Fruit fly (Drosophila melanogaster) whole organism, embryonic: ENCODE results near the gene Arc42.

ENCODE experiments used
- BtbVII ChIP-seq: fragments of 200-800 bp; sonication (Bioruptor generic); optimal IDR thresholded peaks from 3 replicates; lab custom pipeline; 2017; ENCODE audit warnings: missing biosample characterization, mild to moderate bottlenecking, missing genetic modification characterization
- CG11093 ChIP-seq: fragments of 200-800 bp; sonication (Bioruptor generic); IDR thresholded peaks from 3 replicates; pipeline ENCODE4 v1.3.6; 2022; ENCODE audit warnings: missing biosample characterization, missing genetic modification characterization
- CG11504 ChIP-seq: fragments of 200-800 bp; sonication (Bioruptor generic); optimal IDR thresholded peaks from 3 replicates; lab custom pipeline; 2019; ENCODE audit warnings: missing biosample characterization, mild to moderate bottlenecking, missing genetic modification characterization, moderate library complexity
- CG11560 ChIP-seq: fragments of 200-800 bp; sonication (Bioruptor generic); IDR thresholded peaks from 3 replicates; pipeline ENCODE4 v1.3.6; 2022; ENCODE audit warnings: missing biosample characterization, missing genetic modification characterization
- CG11723 ChIP-seq: fragments of 200-800 bp; sonication (Bioruptor generic); optimal IDR thresholded peaks from 2 replicates; lab custom pipeline; 2017; ENCODE audit warnings: missing biosample characterization, mild to moderate bottlenecking, missing genetic modification characterization
- CG12104 ChIP-seq: fragments of 200-800 bp; sonication (Bioruptor generic); optimal IDR thresholded peaks from 3 replicates; lab custom pipeline; 2016; ENCODE audit warnings: missing biosample characterization, missing genetic modification characterization
- CG13424 ChIP-seq: fragments of 200-800 bp; sonication (Bioruptor generic); optimal IDR thresholded peaks from 2 replicates; lab custom pipeline; 2019; ENCODE audit warnings: missing biosample characterization, mild to moderate bottlenecking, missing genetic modification characterization, moderate library complexity
- CG15479 ChIP-seq: fragments of 200-800 bp; sonication (Bioruptor generic); optimal IDR thresholded peaks from 3 replicates; lab custom pipeline; 2019; ENCODE audit warnings: missing biosample characterization, mild to moderate bottlenecking, missing genetic modification characterization, moderate library complexity
- CG17361 ChIP-seq: fragments of 200-800 bp; sonication (Bioruptor generic); IDR thresholded peaks from 3 replicates; pipeline ENCODE4 v1.3.6; 2022; ENCODE audit warnings: missing biosample characterization, missing genetic modification characterization
- CG2199 ChIP-seq: fragments of 200-800 bp; sonication (Bioruptor generic); IDR thresholded peaks from 3 replicates; pipeline ENCODE4 v1.3.6; 2022; ENCODE audit warnings: missing biosample characterization, missing genetic modification characterization
- CG31441 ChIP-seq: fragments of 200-800 bp; sonication (Bioruptor generic); IDR thresholded peaks from 2 replicates; pipeline ENCODE4 v1.3.6; 2022; ENCODE audit warnings: missing biosample characterization, missing genetic modification characterization
- CG32767 ChIP-seq: fragments of 200-800 bp; sonication (Bioruptor generic); IDR thresholded peaks from 2 replicates; pipeline ENCODE4 v1.3.6; 2022; ENCODE audit warnings: missing biosample characterization, missing genetic modification characterization
- CG33213 ChIP-seq: fragments of 200-800 bp; sonication (Bioruptor generic); optimal IDR thresholded peaks from 3 replicates; lab custom pipeline; 2016; ENCODE audit warnings: missing biosample characterization, missing genetic modification characterization
- CG34422 ChIP-seq: fragments of 200-800 bp; sonication (Bioruptor generic); IDR thresholded peaks from 3 replicates; pipeline ENCODE4 v1.3.6; 2022; ENCODE audit warnings: missing biosample characterization, missing genetic modification characterization
- CG4360 ChIP-seq: fragments of 200-800 bp; sonication (Bioruptor generic); IDR thresholded peaks from 2 replicates; pipeline ENCODE4 v1.3.6; 2022; ENCODE audit warnings: missing biosample characterization, missing genetic modification characterization
- CG4404 ChIP-seq: fragments of 200-800 bp; sonication (Bioruptor generic); IDR thresholded peaks from 2 replicates; pipeline ENCODE4 v1.3.6; 2022; ENCODE audit warnings: missing biosample characterization, missing genetic modification characterization
- CG5180 ChIP-seq: fragments of 200-800 bp; sonication (Bioruptor generic); optimal IDR thresholded peaks from 3 replicates; lab custom pipeline; 2017; ENCODE audit warnings: missing biosample characterization, missing genetic modification characterization, mild to moderate bottlenecking, moderate library complexity, missing genetic modification reagents
- CG5245 ChIP-seq: fragments of 200-800 bp; sonication (Bioruptor generic); optimal IDR thresholded peaks from 3 replicates; lab custom pipeline; 2016; ENCODE audit warnings: missing biosample characterization, missing genetic modification characterization
- CG6272 ChIP-seq: fragments of 200-800 bp; sonication (Bioruptor generic); IDR thresholded peaks from 2 replicates; pipeline ENCODE4 v1.3.6; 2022; ENCODE audit warnings: missing biosample characterization, missing genetic modification characterization
- CG6683 ChIP-seq: fragments of 200-800 bp; sonication (Bioruptor generic); optimal IDR thresholded peaks from 2 replicates; lab custom pipeline; 2017; ENCODE audit warnings: missing biosample characterization, mild to moderate bottlenecking, missing genetic modification characterization, missing genetic modification reagents
- CG6854 ChIP-seq: fragments of 200-800 bp; sonication (Bioruptor generic); optimal IDR thresholded peaks from 3 replicates; lab custom pipeline; 2017; ENCODE audit warnings: missing biosample characterization, mild to moderate bottlenecking, missing genetic modification characterization
- CG8944 ChIP-seq: fragments of 200-800 bp; sonication (Bioruptor generic); optimal IDR thresholded peaks from 3 replicates; lab custom pipeline; 2016; ENCODE audit warnings: missing biosample characterization, missing genetic modification characterization
- CG9797 ChIP-seq: fragments of 200-800 bp; sonication (Bioruptor generic); optimal IDR thresholded peaks from 3 replicates; lab custom pipeline; 2018; ENCODE audit warnings: missing biosample characterization, mild to moderate bottlenecking, missing genetic modification characterization
- CG9876 ChIP-seq: fragments of 200-800 bp; sonication (Bioruptor generic); optimal IDR thresholded peaks from 2 replicates; lab custom pipeline; 2016; ENCODE audit warnings: missing biosample characterization, missing genetic modification characterization
- D ChIP-seq, 2 experiments: fragments of 200-800 bp in 1 of 2; fragments of >200 bp in 1 of 2; sonication (Bioruptor generic) in 1 of 2; optimal IDR thresholded peaks; 2 replicates in 1 of 2; 3 replicates in 1 of 2; lab custom pipeline; 2017; ENCODE audit warnings: mild to moderate bottlenecking in 1 of 2, missing biosample characterization in 1 of 2, missing genetic modification characterization in 1 of 2, missing genetic modification reagents in 1 of 2
- Dbx ChIP-seq: fragments of 200-800 bp; sonication (Bioruptor generic); IDR thresholded peaks from 3 replicates; pipeline ENCODE4 v1.3.6; 2022; ENCODE audit warnings: missing biosample characterization, missing genetic modification characterization
- Dip2 ChIP-seq: fragments of 200-800 bp; sonication (Bioruptor generic); IDR thresholded peaks from 2 replicates; pipeline ENCODE4 v1.3.6; 2022; ENCODE audit warnings: missing biosample characterization, missing genetic modification characterization
- Dref ChIP-seq: fragments of 200-800 bp; sonication (Bioruptor generic); IDR thresholded peaks from 2 replicates; pipeline ENCODE4 v1.3.6; 2022; ENCODE audit warnings: missing biosample characterization, missing genetic modification characterization
- ERR ChIP-seq: fragments of 200-800 bp; sonication (Bioruptor generic); optimal IDR thresholded peaks from 2 replicates; lab custom pipeline; 2016; ENCODE audit warnings: missing biosample characterization, missing genetic modification characterization
- Gug ChIP-seq: fragments of 200-800 bp; sonication (Bioruptor generic); IDR thresholded peaks from 4 replicates; pipeline ENCODE4 v1.3.6; 2022; ENCODE audit warnings: missing biosample characterization, missing genetic modification characterization
- H2.0 ChIP-seq: fragments of 200-800 bp; sonication (Bioruptor generic); IDR thresholded peaks from 2 replicates; pipeline ENCODE4 v1.3.6; 2022; ENCODE audit warnings: missing biosample characterization, missing genetic modification characterization
- HLH4C ChIP-seq: fragments of 200-800 bp; sonication (Bioruptor generic); IDR thresholded peaks from 3 replicates; pipeline ENCODE4 v1.3.6; 2022; ENCODE audit warnings: missing biosample characterization, missing genetic modification characterization; ENCODE audit not compliant: partially characterized antibody
- MESR4 ChIP-seq: fragments of 200-800 bp; sonication (Bioruptor generic); optimal IDR thresholded peaks from 2 replicates; lab custom pipeline; 2018; ENCODE audit warnings: missing biosample characterization, mild to moderate bottlenecking, missing genetic modification characterization, moderate library complexity
- Myb ChIP-seq: fragments of 200-800 bp; sonication (Bioruptor generic); optimal IDR thresholded peaks from 2 replicates; lab custom pipeline; 2016; ENCODE audit warnings: missing biosample characterization, missing genetic modification characterization
- Ptx1 ChIP-seq: fragments of 200-800 bp; sonication (Bioruptor generic); IDR thresholded peaks from 2 replicates; pipeline ENCODE4 v1.3.6; 2022; ENCODE audit warnings: missing biosample characterization, missing genetic modification characterization
- Xbp1 ChIP-seq: fragments of 200-800 bp; sonication (Bioruptor generic); optimal IDR thresholded peaks from 3 replicates; lab custom pipeline; 2016; ENCODE audit warnings: missing biosample characterization, mild to moderate bottlenecking, missing genetic modification characterization
- ara ChIP-seq: fragments of 200-800 bp; sonication (Bioruptor generic); IDR thresholded peaks from 2 replicates; pipeline ENCODE4 v1.3.6; 2022; ENCODE audit warnings: missing biosample characterization, missing genetic modification characterization
- danr ChIP-seq: fragments of 200-800 bp; sonication (Bioruptor generic); IDR thresholded peaks from 2 replicates; pipeline ENCODE4 v1.3.6; 2022; ENCODE audit warnings: missing biosample characterization, missing genetic modification characterization
- ems ChIP-seq: fragments of 200-800 bp; sonication (Bioruptor generic); optimal IDR thresholded peaks from 3 replicates; lab custom pipeline; 2016; ENCODE audit warnings: missing biosample characterization, missing genetic modification characterization
- fd3F ChIP-seq: fragments of 200-800 bp; sonication (Bioruptor generic); optimal IDR thresholded peaks from 2 replicates; lab custom pipeline; 2018; ENCODE audit warnings: missing biosample characterization, mild to moderate bottlenecking, missing genetic modification characterization, moderate library complexity
- gem ChIP-seq: fragments of 200-800 bp; sonication (Bioruptor generic); optimal IDR thresholded peaks from 2 replicates; lab custom pipeline; 2019; ENCODE audit warnings: missing biosample characterization, mild to moderate bottlenecking, missing genetic modification characterization, moderate library complexity
- grn ChIP-seq: fragments of 200-800 bp; sonication (Bioruptor generic); optimal IDR thresholded peaks from 3 replicates; lab custom pipeline; 2017; ENCODE audit warnings: missing biosample characterization, missing genetic modification characterization
- jumu ChIP-seq: fragments of 200-800 bp; sonication (Bioruptor generic); optimal IDR thresholded peaks from 3 replicates; lab custom pipeline; 2016; ENCODE audit warnings: missing biosample characterization, missing genetic modification characterization
- ken ChIP-seq: fragments of 200-800 bp; sonication (Bioruptor generic); IDR thresholded peaks from 3 replicates; pipeline ENCODE4 v1.3.6; 2022; ENCODE audit warnings: missing biosample characterization, missing genetic modification characterization
- nmo ChIP-seq: fragments of 200-800 bp; sonication (Bioruptor generic); optimal IDR thresholded peaks from 2 replicates; lab custom pipeline; 2018; ENCODE audit warnings: missing biosample characterization, mild to moderate bottlenecking, missing genetic modification characterization, moderate library complexity
- ro ChIP-seq: fragments of 200-800 bp; sonication (Bioruptor generic); IDR thresholded peaks from 2 replicates; pipeline ENCODE4 v1.3.6; 2022; ENCODE audit warnings: missing biosample characterization, missing genetic modification characterization
- run ChIP-seq: fragments of 200-800 bp; sonication (Bioruptor generic); optimal IDR thresholded peaks from 3 replicates; lab custom pipeline; 2018; ENCODE audit warnings: missing biosample characterization, mild to moderate bottlenecking, missing genetic modification characterization
- slp2 ChIP-seq: fragments of 200-800 bp; sonication (Bioruptor generic); optimal IDR thresholded peaks from 2 replicates; lab custom pipeline; 2016; ENCODE audit warnings: missing biosample characterization, missing genetic modification characterization
- zen ChIP-seq: fragments of 200-800 bp; sonication (Bioruptor generic); optimal IDR thresholded peaks from 3 replicates; lab custom pipeline; 2018; ENCODE audit warnings: missing biosample characterization, mild to moderate bottlenecking, missing genetic modification characterization, moderate library complexity

Gene Arc42

DNA sequence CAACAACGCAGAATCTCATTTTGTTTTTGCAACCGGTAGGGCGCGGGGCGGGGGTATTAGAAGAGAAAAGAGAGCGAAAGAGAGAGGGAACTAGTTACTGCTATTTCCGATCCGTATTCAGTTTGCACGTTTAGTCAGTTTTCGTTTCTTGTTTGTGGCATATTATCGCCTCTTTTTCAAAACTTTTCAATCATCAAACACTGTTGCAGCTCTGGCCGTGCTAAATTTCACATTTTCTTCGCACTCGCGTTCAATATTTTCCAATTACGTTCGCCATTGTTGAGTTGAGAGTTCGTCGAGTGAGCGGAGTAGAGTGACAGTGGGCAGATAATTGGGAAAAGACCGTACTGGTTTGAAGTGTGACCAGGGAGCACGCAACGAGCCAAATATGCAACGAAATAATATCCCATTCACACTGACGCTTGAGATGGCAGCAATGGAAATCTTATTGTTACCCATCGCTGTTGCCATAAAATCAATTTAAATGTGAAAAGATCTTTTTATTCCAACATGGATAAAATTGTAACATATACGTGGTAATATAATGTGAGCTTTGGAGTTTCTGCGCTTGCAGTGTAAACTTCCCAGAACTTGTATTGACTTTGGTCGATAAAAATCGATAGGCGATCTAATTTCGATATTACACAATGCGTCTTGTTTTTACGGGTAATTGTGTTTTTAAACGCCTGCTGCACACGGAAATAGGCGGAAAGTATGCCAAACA lies 16.4 kb upstream of the Arc42 start, which contains the start of the genes Ire1 and Mrm2 (continued):
- TF ChIP-seq CG11560 (tag; lab: Robert Waterston, UW) = peak; percentile 64; the same call in 1 of the 3 replicates
- peak; percentile 88 for TF ChIP-seq gem (tag; lab: Kevin White, UChicago)
- TF ChIP-seq CG6683 (GFP tag; lab: Kevin White, UChicago) = no peak
- peak; percentile 78 for TF ChIP-seq CG34422
- peak; percentile 9 for TF ChIP-seq CG15479 (GFP tag; lab: Kevin White, UChicago)
- TF ChIP-seq CG6272 (GFP tag; lab: Robert Waterston, UW) = peak; percentile 63
- peak; percentile 84 for TF ChIP-seq CG4404
- TF ChIP-seq CG17361 (GFP tag; lab: Robert Waterston, UW) = peak; percentile 88
- TF ChIP-seq nmo (GFP tag; lab: Kevin White, UChicago) = peak; percentile 92
- peak; percentile 76 for TF ChIP-seq zen (tag; lab: Kevin White, UChicago)
- TF ChIP-seq D (optimal IDR thresholded peaks at IDR 0.05; lab: Kevin White, UChicago) = no peak
- TF ChIP-seq D (GFP tag; optimal IDR thresholded peaks at IDR 0.05; lab: Kevin White, UChicago) = peak; percentile 53
- peak; percentile 88 for TF ChIP-seq Gug (GFP tag; lab: Robert Waterston, UW)
- peak; percentile 85 for TF ChIP-seq CG9876 (GFP tag; lab: Kevin White, UChicago)
- peak; percentile 72 for TF ChIP-seq ems
- peak; percentile 46; the same call in 1 of the 2 replicates for TF ChIP-seq danr (GFP tag; lab: Robert Waterston, UW)
- TF ChIP-seq CG13424 = peak; percentile 82
- TF ChIP-seq CG2199 (GFP tag; lab: Robert Waterston, UW) = no peak
- no peak for TF ChIP-seq CG5180 (GFP tag; lab: Kevin White, UChicago)
- TF ChIP-seq ara (GFP tag; lab: Robert Waterston, UW) = peak; percentile 65; the same call in 1 of the 2 replicates
- TF ChIP-seq Dip2 = no peak
- no peak for TF ChIP-seq CG6854 (GFP tag; lab: Kevin White, UChicago)
- TF ChIP-seq slp2 (GFP tag; lab: Kevin White, UChicago) = peak; percentile 85
- TF ChIP-seq Ptx1 = peak; percentile 89
- TF ChIP-seq CG9797 (GFP tag; lab: Kevin White, UChicago) = peak; percentile 98
- TF ChIP-seq CG8944 (GFP tag; lab: Kevin White, UChicago) = peak; percentile 84
- TF ChIP-seq jumu (GFP tag; lab: Kevin White, UChicago) = peak; percentile 93
- TF ChIP-seq HLH4C (GFP tag; lab: Robert Waterston, UW) = peak; percentile 74
- TF ChIP-seq run (tag; lab: Kevin White, UChicago) = peak; percentile 6
- TF ChIP-seq CG11723 = peak; percentile 47
- TF ChIP-seq CG12104 (GFP tag; lab: Kevin White, UChicago) = peak; percentile 64
- TF ChIP-seq grn (GFP tag; lab: Kevin White, UChicago) = peak; percentile 53
- TF ChIP-seq ERR (GFP tag; lab: Kevin White, UChicago) = peak; percentile 73
- TF ChIP-seq Myb (GFP tag; lab: Kevin White, UChicago) = peak; percentile 84
- peak; percentile 66 for TF ChIP-seq BtbVII (GFP tag; lab: Kevin White, UChicago)
- peak; percentile 79 for TF ChIP-seq CG11504 (tag; lab: Kevin White, UChicago)
- peak; percentile 90 for TF ChIP-seq Xbp1 (GFP tag; lab: Kevin White, UChicago)
- peak; percentile 77; the same call in 2 of the 3 replicates for TF ChIP-seq CG11093
- peak; percentile 73 for TF ChIP-seq Dref
- TF ChIP-seq H2.0 (GFP tag; lab: Robert Waterston, UW) = peak; percentile 80
- peak; percentile 69 for TF ChIP-seq CG31441
- TF ChIP-seq fd3F (GFP tag; lab: Kevin White, UChicago) = peak; percentile 72
- TF ChIP-seq ken (GFP tag; lab: Robert Waterston, UW) = peak; percentile 79
- TF ChIP-seq ro (GFP tag; lab: Robert Waterston, UW) = no peak
- TF ChIP-seq CG33213 (GFP tag; lab: Kevin White, UChicago) = peak; percentile 87
- TF ChIP-seq CG32767 (GFP tag; lab: Robert Waterston, UW) = peak; percentile 36; the same call in 1 of the 2 replicates
- peak; percentile 83 for TF ChIP-seq Dbx (GFP tag; lab: Robert Waterston, UW)
- peak; percentile 92 for TF ChIP-seq MESR4 (GFP tag; lab: Kevin White, UChicago)
- 0 out of 2 replicates have a peak, but pooled peaks have one; percentile 22 for TF ChIP-seq CG4360 (GFP tag; lab: Robert Waterston, UW)
- peak; percentile 60 for TF ChIP-seq CG5245 (GFP tag; lab: Kevin White, UChicago)
